Worm (Caenorhabditis elegans) whole organism, L1 larva: ENCODE data around the gene clec-176.
"Not testable (repeated sequence)": the region's sequence is repeated elsewhere in the genome, so short reads cannot be mapped to it uniquely, and the experiment has no call there.

ENCODE experiments used
- C34B4.2 ChIP-seq: sonication (generic microtip); optimal IDR thresholded peaks from 2 replicates; lab custom pipeline; 2017; ENCODE audit warnings: mild to moderate bottlenecking, missing genetic modification characterization, missing compliant biosample characterization
- aha-1 ChIP-seq: fragments of 150-350 bp; optimal IDR thresholded peaks from 2 replicates; lab custom pipeline; 2014; ENCODE audit warnings: missing biosample characterization, missing genetic modification characterization
- aly-2 ChIP-seq: fragments of 150-350 bp; optimal IDR thresholded peaks from 2 replicates; lab custom pipeline; 2014; ENCODE audit warnings: missing biosample characterization, missing genetic modification characterization
- ceh-82 ChIP-seq, 3 experiments: fragments of 150-350 bp in 1 of 3; sonication (generic microtip) in 2 of 3; optimal IDR thresholded peaks; 2 replicates each; lab custom pipeline; 2014 to 2017; ENCODE audit warnings: missing biosample characterization in 3 of 3, missing genetic modification characterization in 3 of 3
- ceh-88 ChIP-seq: fragments of 200-800 bp; sonication (Bioruptor generic); IDR thresholded peaks from 2 replicates; pipeline ENCODE4 v1.3.6; 2022; ENCODE audit warnings: missing genetic modification characterization, missing compliant biosample characterization
- dpl-1 ChIP-seq, 3 experiments: fragments of 150-350 bp in 2 of 3; sonication (generic microtip) in 1 of 3; optimal IDR thresholded peaks; 2 replicates each; lab custom pipeline; 2014 to 2017; ENCODE audit warnings: missing biosample characterization in 3 of 3, missing genetic modification characterization in 3 of 3, missing genetic modification reagents in 3 of 3
- dsc-1 ChIP-seq: sonication (generic microtip); optimal IDR thresholded peaks from 2 replicates; lab custom pipeline; 2016; ENCODE audit warnings: mild to moderate bottlenecking, missing genetic modification characterization, missing compliant biosample characterization
- egl-27 ChIP-seq, 2 experiments: fragments of 150-350 bp in 1 of 2; sonication (generic microtip); optimal IDR thresholded peaks; 3 replicates each; lab custom pipeline; 2017 to 2018; ENCODE audit warnings: missing biosample characterization in 2 of 2, missing genetic modification characterization in 2 of 2, missing genetic modification reagents in 2 of 2
- elt-2 ChIP-seq: sonication (generic microtip); optimal IDR thresholded peaks from 2 replicates; lab custom pipeline; 2016; ENCODE audit warnings: missing genetic modification characterization, mild to moderate bottlenecking, inconsistent platforms, missing compliant biosample characterization, missing genetic modification reagents
- ets-5 ChIP-seq: fragments of 200-800 bp; sonication (Bioruptor generic); IDR thresholded peaks from 2 replicates; pipeline ENCODE4 v1.3.6; 2022; ENCODE audit warnings: missing genetic modification characterization, missing compliant biosample characterization
- fkh-4 ChIP-seq: sonication (generic microtip); optimal IDR thresholded peaks from 2 replicates; lab custom pipeline; 2016; ENCODE audit warnings: missing compliant biosample characterization, missing genetic modification characterization, borderline replicate concordance
- fos-1 ChIP-seq: fragments of 150-350 bp; optimal IDR thresholded peaks from 2 replicates; lab custom pipeline; 2014; ENCODE audit warnings: missing biosample characterization, missing genetic modification characterization
- grh-1 ChIP-seq: fragments of 200-800 bp; sonication (Bioruptor generic); IDR thresholded peaks from 2 replicates; pipeline ENCODE4 v1.3.6; 2022; ENCODE audit warnings: missing genetic modification reagents, missing genetic modification characterization, missing compliant biosample characterization
- hlh-17 ChIP-seq: fragments of 200-800 bp; sonication (Bioruptor generic); optimal IDR thresholded peaks from 2 replicates; lab custom pipeline; 2018; ENCODE audit warnings: missing genetic modification characterization, mild to moderate bottlenecking, missing compliant biosample characterization, moderate library complexity, borderline replicate concordance
- hlh-4 ChIP-seq: sonication (generic microtip); optimal IDR thresholded peaks from 2 replicates; lab custom pipeline; 2016; ENCODE audit warnings: mild to moderate bottlenecking, missing genetic modification characterization, missing compliant biosample characterization
- hpl-2 ChIP-seq: fragments of 150-350 bp; optimal IDR thresholded peaks from 2 replicates; lab custom pipeline; 2014; ENCODE audit warnings: missing biosample characterization, missing genetic modification reagents, missing genetic modification characterization
- irx-1 ChIP-seq: sonication (generic microtip); optimal IDR thresholded peaks from 2 replicates; lab custom pipeline; 2016; ENCODE audit warnings: missing genetic modification characterization, missing compliant biosample characterization
- isw-1 ChIP-seq: fragments of 200-800 bp; sonication (Bioruptor generic); IDR thresholded peaks from 2 replicates; pipeline ENCODE4 v1.3.6; 2022; ENCODE audit warnings: missing genetic modification characterization, missing compliant biosample characterization
- jun-1 ChIP-seq: fragments of 150-350 bp; optimal IDR thresholded peaks from 2 replicates; lab custom pipeline; 2014; ENCODE audit warnings: missing biosample characterization, missing genetic modification reagents, missing genetic modification characterization
- lin-13 ChIP-seq: fragments of 150-350 bp; optimal IDR thresholded peaks from 2 replicates; lab custom pipeline; 2014; ENCODE audit warnings: missing biosample characterization, missing genetic modification reagents, missing genetic modification characterization
- lin-14 ChIP-seq: fragments of 200-800 bp; sonication (Bioruptor generic); optimal IDR thresholded peaks from 2 replicates; lab custom pipeline; 2018; ENCODE audit warnings: mild to moderate bottlenecking, missing genetic modification characterization, moderate library complexity, missing compliant biosample characterization
- lir-3 ChIP-seq: sonication (generic microtip); optimal IDR thresholded peaks from 2 replicates; lab custom pipeline; 2016; ENCODE audit warnings: mild to moderate bottlenecking, missing genetic modification characterization, moderate library complexity, missing compliant biosample characterization; ENCODE audit not compliant: poor library complexity
- mab-9 ChIP-seq: fragments of 200-800 bp; sonication (Bioruptor generic); IDR thresholded peaks from 2 replicates; pipeline ENCODE4 v1.3.6; 2022; ENCODE audit warnings: missing genetic modification reagents, missing genetic modification characterization, missing compliant biosample characterization
- mep-1 ChIP-seq: fragments of 150-350 bp; optimal IDR thresholded peaks from 2 replicates; lab custom pipeline; 2014; ENCODE audit warnings: missing biosample characterization, missing genetic modification characterization
- nhr-20 ChIP-seq: sonication (generic microtip); optimal IDR thresholded peaks from 2 replicates; lab custom pipeline; 2016; ENCODE audit warnings: mild to moderate bottlenecking, missing genetic modification characterization, missing compliant biosample characterization
- nhr-237 ChIP-seq: fragments of 150-350 bp; optimal IDR thresholded peaks from 2 replicates; lab custom pipeline; 2014; ENCODE audit warnings: missing biosample characterization, missing genetic modification characterization
- nhr-28 ChIP-seq: fragments of 150-350 bp; optimal IDR thresholded peaks from 2 replicates; lab custom pipeline; 2014; ENCODE audit warnings: missing biosample characterization, missing genetic modification characterization
- nhr-47 ChIP-seq: sonication (generic microtip); optimal IDR thresholded peaks from 2 replicates; lab custom pipeline; 2016; ENCODE audit warnings: mild to moderate bottlenecking, missing genetic modification characterization, moderate library complexity, missing compliant biosample characterization
- nhr-76 ChIP-seq: sonication (generic microtip); optimal IDR thresholded peaks from 2 replicates; lab custom pipeline; 2017; ENCODE audit warnings: missing biosample characterization, missing genetic modification characterization
- nhr-77 ChIP-seq: fragments of 150-350 bp; optimal IDR thresholded peaks from 2 replicates; lab custom pipeline; 2014; ENCODE audit warnings: missing biosample characterization, missing genetic modification characterization
- nhr-84 ChIP-seq: sonication (generic microtip); optimal IDR thresholded peaks from 2 replicates; lab custom pipeline; 2017; ENCODE audit warnings: missing biosample characterization, missing genetic modification characterization
- pag-3 ChIP-seq: sonication (generic microtip); optimal IDR thresholded peaks from 2 replicates; lab custom pipeline; 2017; ENCODE audit warnings: missing genetic modification characterization, mild to moderate bottlenecking, missing compliant biosample characterization, antibody characterized with exemption, borderline replicate concordance; ENCODE audit not compliant: insufficient read depth
- skn-1 ChIP-seq: fragments of 150-350 bp; optimal IDR thresholded peaks from 2 replicates; lab custom pipeline; 2014; ENCODE audit warnings: missing biosample characterization, missing genetic modification characterization
- sptf-1 ChIP-seq: fragments of 150-350 bp; optimal IDR thresholded peaks from 2 replicates; lab custom pipeline; 2014; ENCODE audit warnings: missing biosample characterization, missing genetic modification characterization
- sup-37 ChIP-seq: fragments of 200-800 bp; sonication (Bioruptor generic); optimal IDR thresholded peaks from 2 replicates; lab custom pipeline; 2018; ENCODE audit warnings: mild to moderate bottlenecking, missing genetic modification characterization, missing compliant biosample characterization
- swsn-7 ChIP-seq: sonication (generic microtip); optimal IDR thresholded peaks from 2 replicates; lab custom pipeline; 2016; ENCODE audit warnings: missing genetic modification characterization, missing compliant biosample characterization
- unc-30 ChIP-seq: sonication (generic microtip); optimal IDR thresholded peaks from 2 replicates; lab custom pipeline; 2017; ENCODE audit warnings: missing biosample characterization, missing genetic modification characterization
- xbp-1 ChIP-seq: sonication (generic microtip); optimal IDR thresholded peaks from 2 replicates; lab custom pipeline; 2016; ENCODE audit warnings: missing genetic modification characterization, missing compliant biosample characterization
- zag-1 ChIP-seq: fragments of 150-350 bp; optimal IDR thresholded peaks from 2 replicates; lab custom pipeline; 2014; ENCODE audit warnings: missing biosample characterization, missing genetic modification characterization

The clec-176 gene

ce11 chrIV:5016461-5016860, 32.6 kb downstream of the clec-176 start, which contains the start of gene ssq-4:
Gene ssq-4, plus strand, starts transcription at chrIV:5016479.
- not testable (repeated sequence) for TF ChIP-seq isw-1 (GFP tag; lab: Robert Waterston, UW); xbp-1 (tag; lab: Kevin White, UChicago); nhr-47
- TF ChIP-seq, all 84 proteins: peak for 0; not testable (repeated sequence) for 84

ce11 chrIV:5017075-5017474, 33.2 kb downstream of the clec-176 start, which contains the start of gene T28H11.7:
Gene T28H11.7, minus strand, starts transcription at chrIV:5017175.
- not testable (repeated sequence) for TF ChIP-seq nhr-237 (tag; lab: Kevin White, UChicago); hlh-4; nhr-76 (tag; lab: Kevin White, UChicago)
- TF ChIP-seq, all 84 proteins: peak for 0; not testable (repeated sequence) for 84

- TF ChIP-seq swsn-7 (no peak), unc-30 (tag; lab: Kevin White, UChicago) (no peak)
These were observed 36.7 kb downstream of the clec-176 start, which contains the start of gene T28H11.8 for ce11 chrIV:5020533-5020932. Gene T28H11.8, minus strand, starts transcription at chrIV:5020633.

ce11 chrIV:5025646-5026045, 41.8 kb downstream of the clec-176 start, which contains the start of gene C09B9.85:
Gene C09B9.85, minus strand, starts transcription at chrIV:5025746.
- no peak for TF ChIP-seq irx-1 (tag; lab: Kevin White, UChicago)

- no peak for TF ChIP-seq sptf-1 (tag; lab: Kevin White, UChicago)
- no peak for TF ChIP-seq nhr-28 (tag; lab: Kevin White, UChicago)
- no peak for TF ChIP-seq nhr-77
- no peak for TF ChIP-seq lin-13 (GFP tag; lab: Kevin White, UChicago)
These were observed 45.1 kb downstream of the clec-176 start, which contains the start of the genes best-6 and C09B9.2 for ce11 chrIV:5028978-5029377. Gene best-6, minus strand, starts transcription at chrIV:5029078. Gene C09B9.2, plus strand, starts transcription at chrIV:5029291.

ce11 chrIV:5031346-5031745, 47.5 kb downstream of the clec-176 start:
- TF ChIP-seq lir-3 (no peak), hlh-4 (no peak), sup-37 (GFP tag; lab: Kevin White, UChicago) (no peak), fos-1 (no peak), hpl-2 (GFP tag; lab: Kevin White, UChicago) (no peak), pag-3 (no peak), nhr-20 (tag; lab: Kevin White, UChicago) (no peak), dsc-1 (tag; lab: Kevin White, UChicago) (no peak), aha-1 (no peak), lin-14 (GFP tag; lab: Kevin White, UChicago) (no peak), hlh-17 (no peak), jun-1 (tag; lab: Kevin White, UChicago) (no peak), skn-1 (tag; lab: Kevin White, UChicago) (no peak), elt-2 (tag; lab: Kevin White, UChicago) (no peak), fkh-4 (tag; lab: Kevin White, UChicago) (no peak), mab-9 (no peak), nhr-84 (tag; lab: Kevin White, UChicago) (no peak)

ce11 chrIV:5033276-5033675, 49.4 kb downstream of the clec-176 start, which contains the start of gene C09B9.4:
Gene C09B9.4, minus strand, starts transcription at chrIV:5033376.
- TF ChIP-seq nhr-76 (tag; lab: Kevin White, UChicago) (no peak), ceh-88 (GFP tag; lab: Robert Waterston, UW) (no peak), zag-1 (tag; lab: Kevin White, UChicago) (no peak), nhr-84 (tag; lab: Kevin White, UChicago) (no peak), C34B4.2 (tag; lab: Kevin White, UChicago) (no peak), dpl-1 (GFP tag; optimal IDR thresholded peaks at IDR 0.05; lab: Kevin White, UChicago) (no peak), ceh-82 (tag; optimal IDR thresholded peaks at IDR 0.05; lab: Kevin White, UChicago) (no peak), hlh-4 (no peak), lin-13 (GFP tag; lab: Kevin White, UChicago) (no peak), mep-1 (tag; lab: Kevin White, UChicago) (no peak), aly-2 (tag; lab: Kevin White, UChicago) (no peak), ets-5 (GFP tag; lab: Robert Waterston, UW) (no peak), grh-1 (GFP tag; lab: Robert Waterston, UW) (no peak), fos-1 (no peak), egl-27 (tag; optimal IDR thresholded peaks at IDR 0.05; lab: Kevin White, UChicago) (no peak), swsn-7 (no peak), dsc-1 (tag; lab: Kevin White, UChicago) (no peak)
